Fruit fly (Drosophila melanogaster) whole organism, embryonic: ENCODE results near the gene Syx8.

Experiments used
- Atf3 ChIP-seq: fragments of 200-800 bp; sonication (Bioruptor generic); optimal IDR thresholded peaks from 3 replicates; lab custom pipeline; 2016; ENCODE audit warnings: missing biosample characterization, missing genetic modification characterization
- CG10274 ChIP-seq: fragments of 200-800 bp; sonication (Bioruptor generic); optimal IDR thresholded peaks from 3 replicates; lab custom pipeline; 2017; ENCODE audit warnings: missing biosample characterization, mild to moderate bottlenecking, missing genetic modification characterization
- CG10366 ChIP-seq: fragments of 200-800 bp; sonication (Bioruptor generic); IDR thresholded peaks from 2 replicates; pipeline ENCODE4 v1.3.6; 2022; ENCODE audit warnings: missing biosample characterization, missing genetic modification characterization
- CG11398 ChIP-seq: fragments of 200-800 bp; sonication (Bioruptor generic); optimal IDR thresholded peaks from 2 replicates; lab custom pipeline; 2016; ENCODE audit warnings: missing biosample characterization, missing genetic modification characterization
- CG11456 ChIP-seq: fragments of 200-800 bp; sonication (Bioruptor generic); IDR thresholded peaks from 3 replicates; pipeline ENCODE4 v1.3.6; 2022; ENCODE audit warnings: missing biosample characterization, missing genetic modification characterization
- CG11560 ChIP-seq: fragments of 200-800 bp; sonication (Bioruptor generic); IDR thresholded peaks from 3 replicates; pipeline ENCODE4 v1.3.6; 2022; ENCODE audit warnings: missing biosample characterization, missing genetic modification characterization
- CG12155 ChIP-seq: fragments of 200-800 bp; sonication (Bioruptor generic); optimal IDR thresholded peaks from 3 replicates; lab custom pipeline; 2016; ENCODE audit warnings: missing biosample characterization, missing genetic modification characterization
- CG15011 ChIP-seq: fragments of 200-800 bp; sonication (Bioruptor generic); optimal IDR thresholded peaks from 3 replicates; lab custom pipeline; 2018; ENCODE audit warnings: missing biosample characterization, mild to moderate bottlenecking, missing genetic modification characterization
- CG1603 ChIP-seq: fragments of 200-800 bp; sonication (Bioruptor generic); optimal IDR thresholded peaks from 2 replicates; lab custom pipeline; 2019; ENCODE audit warnings: missing biosample characterization, mild to moderate bottlenecking, missing genetic modification characterization, moderate library complexity
- CG16863 ChIP-seq: fragments of 200-800 bp; sonication (Bioruptor generic); optimal IDR thresholded peaks from 3 replicates; lab custom pipeline; 2016; ENCODE audit warnings: missing biosample characterization, missing genetic modification characterization
- CG17612 ChIP-seq: fragments of 200-800 bp; sonication (Bioruptor generic); IDR thresholded peaks from 2 replicates; pipeline ENCODE4 v1.3.6; 2022; ENCODE audit warnings: missing biosample characterization, missing genetic modification characterization
- CG17912 ChIP-seq: fragments of 200-800 bp; sonication (Bioruptor generic); optimal IDR thresholded peaks from 2 replicates; lab custom pipeline; 2018; ENCODE audit warnings: missing biosample characterization, mild to moderate bottlenecking, missing genetic modification characterization
- CG30403 ChIP-seq: fragments of 200-800 bp; sonication (Bioruptor generic); optimal IDR thresholded peaks from 3 replicates; lab custom pipeline; 2016; ENCODE audit warnings: missing biosample characterization, missing genetic modification characterization
- CG32767 ChIP-seq: fragments of 200-800 bp; sonication (Bioruptor generic); IDR thresholded peaks from 2 replicates; pipeline ENCODE4 v1.3.6; 2022; ENCODE audit warnings: missing biosample characterization, missing genetic modification characterization
- CG4360 ChIP-seq: fragments of 200-800 bp; sonication (Bioruptor generic); IDR thresholded peaks from 2 replicates; pipeline ENCODE4 v1.3.6; 2022; ENCODE audit warnings: missing biosample characterization, missing genetic modification characterization
- CG4820 ChIP-seq: fragments of 200-800 bp; sonication (Bioruptor generic); optimal IDR thresholded peaks from 3 replicates; lab custom pipeline; 2016; ENCODE audit warnings: missing biosample characterization, missing genetic modification characterization
- CG5245 ChIP-seq: fragments of 200-800 bp; sonication (Bioruptor generic); optimal IDR thresholded peaks from 3 replicates; lab custom pipeline; 2016; ENCODE audit warnings: missing biosample characterization, missing genetic modification characterization
- CG6175 ChIP-seq: fragments of 200-800 bp; sonication (Bioruptor generic); IDR thresholded peaks from 3 replicates; pipeline ENCODE4 v1.3.6; 2022; ENCODE audit warnings: missing biosample characterization, missing genetic modification characterization
- CG7357 ChIP-seq: fragments of 200-800 bp; sonication (Bioruptor generic); IDR thresholded peaks from 3 replicates; pipeline ENCODE4 v1.3.6; 2022; ENCODE audit warnings: missing biosample characterization, missing genetic modification characterization
- CG7556 ChIP-seq: fragments of 200-800 bp; sonication (Bioruptor generic); optimal IDR thresholded peaks from 2 replicates; lab custom pipeline; 2017; ENCODE audit warnings: missing biosample characterization, mild to moderate bottlenecking, missing genetic modification characterization
- CG7786 ChIP-seq: fragments of 200-800 bp; sonication (Bioruptor generic); optimal IDR thresholded peaks from 2 replicates; lab custom pipeline; 2016; ENCODE audit warnings: missing biosample characterization, missing genetic modification characterization
- CG7987 ChIP-seq: fragments of 200-800 bp; sonication (Bioruptor generic); optimal IDR thresholded peaks from 2 replicates; lab custom pipeline; 2018; ENCODE audit warnings: missing biosample characterization, mild to moderate bottlenecking, missing genetic modification characterization, moderate library complexity
- CG8944 ChIP-seq: fragments of 200-800 bp; sonication (Bioruptor generic); optimal IDR thresholded peaks from 3 replicates; lab custom pipeline; 2016; ENCODE audit warnings: missing biosample characterization, missing genetic modification characterization
- Doc2 ChIP-seq: fragments of 200-800 bp; sonication (Bioruptor generic); IDR thresholded peaks from 2 replicates; pipeline ENCODE4 v1.3.6; 2022; ENCODE audit warnings: missing biosample characterization, missing genetic modification characterization
- Elba2 ChIP-seq: fragments of 200-800 bp; sonication (Bioruptor generic); optimal IDR thresholded peaks from 3 replicates; lab custom pipeline; 2016; ENCODE audit warnings: missing biosample characterization, missing genetic modification characterization
- HHEX ChIP-seq: fragments of 200-800 bp; sonication (Bioruptor generic); optimal IDR thresholded peaks from 3 replicates; lab custom pipeline; 2017; ENCODE audit warnings: missing biosample characterization, mild to moderate bottlenecking, missing genetic modification characterization, missing genetic modification reagents
- HLHmδ ChIP-seq: fragments of 200-800 bp; sonication (Bioruptor generic); optimal IDR thresholded peaks from 2 replicates; lab custom pipeline; 2018; ENCODE audit warnings: missing biosample characterization, mild to moderate bottlenecking, missing genetic modification characterization, moderate library complexity
- Hmr ChIP-seq: fragments of 200-800 bp; sonication (Bioruptor generic); optimal IDR thresholded peaks from 3 replicates; lab custom pipeline; 2017; ENCODE audit warnings: mild to moderate bottlenecking, missing biosample characterization, missing genetic modification reagents, missing genetic modification characterization
- Kr ChIP-seq: fragments of 200-800 bp; sonication (Bioruptor generic); optimal IDR thresholded peaks from 2 replicates; lab custom pipeline; 2017; ENCODE audit warnings: missing biosample characterization, mild to moderate bottlenecking, missing genetic modification characterization
- Oli ChIP-seq: fragments of 200-800 bp; sonication (Bioruptor generic); optimal IDR thresholded peaks from 2 replicates; lab custom pipeline; 2018; ENCODE audit warnings: missing biosample characterization, mild to moderate bottlenecking, missing genetic modification characterization, moderate library complexity
- Sin3A ChIP-seq: fragments of >200 bp; optimal IDR thresholded peaks from 2 replicates; lab custom pipeline; 2018
- Sox102F ChIP-seq: fragments of 200-800 bp; sonication (Bioruptor generic); optimal IDR thresholded peaks from 2 replicates; lab custom pipeline; 2018; ENCODE audit warnings: missing biosample characterization, mild to moderate bottlenecking, missing genetic modification characterization, moderate library complexity
- amos ChIP-seq: fragments of 200-800 bp; sonication (Bioruptor generic); IDR thresholded peaks from 2 replicates; pipeline ENCODE4 v1.3.6; 2022; ENCODE audit warnings: missing biosample characterization, missing genetic modification characterization; ENCODE audit not compliant: partially characterized antibody
- aop ChIP-seq: fragments of 200-800 bp; sonication (Bioruptor generic); IDR thresholded peaks from 2 replicates; pipeline ENCODE4 v1.3.6; 2022; ENCODE audit warnings: missing biosample characterization, missing genetic modification characterization
- btn ChIP-seq: fragments of 200-800 bp; sonication (Bioruptor generic); optimal IDR thresholded peaks from 2 replicates; lab custom pipeline; 2016; ENCODE audit warnings: missing biosample characterization, missing genetic modification characterization
- chif ChIP-seq, 2 experiments: fragments of 200-800 bp; sonication (Bioruptor generic); optimal IDR thresholded peaks; 3 replicates each; lab custom pipeline; 2016; ENCODE audit warnings: missing biosample characterization in 2 of 2, missing genetic modification characterization in 2 of 2
- dimm ChIP-seq: fragments of 200-800 bp; sonication (Bioruptor generic); IDR thresholded peaks from 2 replicates; pipeline ENCODE4 v1.3.6; 2022; ENCODE audit warnings: missing biosample characterization, missing genetic modification characterization
- dmrt99B ChIP-seq: fragments of 200-800 bp; sonication (Bioruptor generic); optimal IDR thresholded peaks from 2 replicates; lab custom pipeline; 2018; ENCODE audit warnings: missing biosample characterization, mild to moderate bottlenecking, missing genetic modification characterization, moderate library complexity
- dysf ChIP-seq: fragments of 200-800 bp; sonication (Bioruptor generic); IDR thresholded peaks from 3 replicates; pipeline ENCODE4 v1.3.6; 2022; ENCODE audit warnings: missing biosample characterization, missing genetic modification characterization
- emc ChIP-seq: fragments of 200-800 bp; sonication (Bioruptor generic); optimal IDR thresholded peaks from 2 replicates; lab custom pipeline; 2016; ENCODE audit warnings: missing biosample characterization, missing genetic modification characterization
- fd102C ChIP-seq: fragments of 200-800 bp; sonication (Bioruptor generic); optimal IDR thresholded peaks from 2 replicates; lab custom pipeline; 2018; ENCODE audit warnings: missing biosample characterization, mild to moderate bottlenecking, missing genetic modification characterization, moderate library complexity
- fd96Cb ChIP-seq: fragments of 200-800 bp; sonication (Bioruptor generic); optimal IDR thresholded peaks from 2 replicates; lab custom pipeline; 2018; ENCODE audit warnings: missing biosample characterization, mild to moderate bottlenecking, missing genetic modification characterization, moderate library complexity
- gfzf ChIP-seq: fragments of 200-800 bp; sonication (Bioruptor generic); optimal IDR thresholded peaks from 2 replicates; lab custom pipeline; 2016; ENCODE audit warnings: missing biosample characterization, mild to moderate bottlenecking, missing genetic modification characterization, moderate library complexity
- lilli ChIP-seq: fragments of 200-800 bp; sonication (Bioruptor generic); optimal IDR thresholded peaks from 3 replicates; lab custom pipeline; 2016; ENCODE audit warnings: missing biosample characterization, missing genetic modification characterization
- luna ChIP-seq: fragments of 200-800 bp; sonication (Bioruptor generic); optimal IDR thresholded peaks from 2 replicates; lab custom pipeline; 2016; ENCODE audit warnings: missing biosample characterization, missing genetic modification characterization
- maf-S ChIP-seq: fragments of 200-800 bp; sonication (Bioruptor generic); optimal IDR thresholded peaks from 2 replicates; lab custom pipeline; 2016; ENCODE audit warnings: missing biosample characterization, missing genetic modification characterization
- mld ChIP-seq: fragments of 200-800 bp; sonication (Bioruptor generic); IDR thresholded peaks from 3 replicates; pipeline ENCODE4 v1.3.6; 2022; ENCODE audit warnings: missing biosample characterization, missing genetic modification characterization; ENCODE audit not compliant: partially characterized antibody
- odd ChIP-seq: fragments of 200-800 bp; sonication (Bioruptor generic); optimal IDR thresholded peaks from 2 replicates; lab custom pipeline; 2017; ENCODE audit warnings: missing biosample characterization, mild to moderate bottlenecking, missing genetic modification characterization
- slbo ChIP-seq: fragments of 200-800 bp; sonication (Bioruptor generic); IDR thresholded peaks from 2 replicates; pipeline ENCODE4 v1.3.6; 2022; ENCODE audit warnings: missing biosample characterization, missing genetic modification characterization
- stwl ChIP-seq: fragments of 200-800 bp; sonication (Bioruptor generic); optimal IDR thresholded peaks from 3 replicates; lab custom pipeline; 2018; ENCODE audit warnings: missing biosample characterization, mild to moderate bottlenecking, missing genetic modification characterization, moderate library complexity
- tin ChIP-seq: fragments of 200-800 bp; sonication (Bioruptor generic); optimal IDR thresholded peaks from 3 replicates; lab custom pipeline; 2016; ENCODE audit warnings: missing biosample characterization, missing genetic modification characterization
- vfl ChIP-seq: fragments of 200-800 bp; sonication (Bioruptor generic); optimal IDR thresholded peaks from 2 replicates; lab custom pipeline; 2016; ENCODE audit warnings: missing biosample characterization, missing genetic modification characterization
- yki ChIP-seq: fragments of >200 bp; optimal IDR thresholded peaks from 3 replicates; lab custom pipeline; 2018

Syx8 gene

DNA sequence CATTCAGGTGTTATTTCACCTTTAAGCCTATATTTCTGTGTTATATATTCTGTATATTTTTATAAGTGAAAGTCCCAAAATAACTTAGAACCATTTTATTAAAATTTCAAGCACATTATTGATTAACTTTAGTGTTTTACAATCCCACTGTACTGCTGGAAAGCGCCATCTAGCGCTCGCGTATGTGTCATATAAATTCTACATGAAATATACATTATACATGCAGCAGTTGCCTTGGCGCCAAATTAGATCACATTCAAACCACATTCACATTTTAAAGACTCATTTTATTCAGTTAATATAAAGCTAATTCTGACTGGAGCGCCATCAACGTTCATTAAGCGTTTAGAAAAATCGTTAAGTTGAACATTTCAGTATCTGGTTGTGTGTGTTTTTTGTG is 23.5 kb downstream of the Syx8 start (continued):
- TF ChIP-seq dmrt99B (tag; lab: Kevin White, UChicago) (no peak), CG5245 (GFP tag; lab: Kevin White, UChicago) (no peak), CG8944 (no peak), CG7357 (GFP tag; lab: Robert Waterston, UW) (no peak), dysf (no peak), fd102C (GFP tag; lab: Kevin White, UChicago) (no peak), CG7786 (no peak), amos (GFP tag; lab: Robert Waterston, UW) (peak; percentile 54; the same call in 1 of the 2 replicates), Kr (GFP tag; lab: Kevin White, UChicago) (no peak), Elba2 (GFP tag; lab: Kevin White, UChicago) (no peak), HHEX (GFP tag; lab: Kevin White, UChicago) (no peak), emc (GFP tag; lab: Kevin White, UChicago) (no peak), CG11456 (no peak), CG4360 (GFP tag; lab: Robert Waterston, UW) (no peak), lilli (GFP tag; lab: Kevin White, UChicago) (no peak), CG17612 (GFP tag; lab: Robert Waterston, UW) (no peak), slbo (peak; percentile 41; the same call in 1 of the 2 replicates), CG16863 (no peak), CG6175 (GFP tag; lab: Robert Waterston, UW) (no peak), CG15011 (GFP tag; lab: Kevin White, UChicago) (no peak), btn (GFP tag; lab: Kevin White, UChicago) (no peak), Sin3A (lab: Kevin White, UChicago) (no peak), mld (no peak), CG11560 (tag; lab: Robert Waterston, UW) (no peak), luna (GFP tag; lab: Kevin White, UChicago) (no peak), maf-S (GFP tag; lab: Kevin White, UChicago) (no peak), Atf3 (GFP tag; lab: Kevin White, UChicago) (no peak), CG32767 (no peak), HLHmδ (GFP tag; lab: Kevin White, UChicago) (no peak), yki (no peak), chif (GFP tag; optimal IDR thresholded peaks at IDR 0.05; lab: Kevin White, UChicago) (no peak), CG4820 (GFP tag; lab: Kevin White, UChicago) (no peak), CG1603 (tag; lab: Kevin White, UChicago) (peak; percentile 35), Hmr (GFP tag; lab: Kevin White, UChicago) (peak; percentile 25), gfzf (no peak), CG10274 (GFP tag; lab: Kevin White, UChicago) (no peak), vfl (no peak), odd (GFP tag; lab: Kevin White, UChicago) (no peak), dimm (GFP tag; lab: Robert Waterston, UW) (no peak), CG12155 (GFP tag; lab: Kevin White, UChicago) (no peak), CG10366 (no peak), tin (no peak), CG17912 (no peak), Oli (tag; lab: Kevin White, UChicago) (no peak), CG7556 (GFP tag; lab: Kevin White, UChicago) (no peak), CG30403 (GFP tag; lab: Kevin White, UChicago) (peak; percentile 23), stwl (tag; lab: Kevin White, UChicago) (peak; percentile 34), CG7987 (no peak), Doc2 (GFP tag; lab: Robert Waterston, UW) (no peak), aop (GFP tag; lab: Robert Waterston, UW) (no peak), Sox102F (no peak), fd96Cb (tag; lab: Kevin White, UChicago) (no peak), CG11398 (GFP tag; lab: Kevin White, UChicago) (no peak)
